Worm (Caenorhabditis elegans): ENCODE results near the gene fmi-1.

fmi-1 gene

ce11 chrV:13009843-13010242 lies 9.0 kb upstream of the fmi-1 start:
- TF ChIP-seq hmg-1.2 (GFP tag; IDR thresholded peaks at IDR 0.05) (peak; percentile 54; the same call in 1 of the 2 replicates), ztf-26 (tag; optimal IDR thresholded peaks at IDR 0.05) (no peak), F57C9.4 (tag; optimal IDR thresholded peaks at IDR 0.05) (no peak), hlh-26 (GFP tag; conservative IDR thresholded peaks at IDR 0.05) (no peak), nhr-80 (tag; optimal IDR thresholded peaks at IDR 0.05) (peak; percentile 13), hlh-12 (tag; optimal IDR thresholded peaks at IDR 0.05) (no peak), lin-40 (tag; optimal IDR thresholded peaks at IDR 0.05) (no peak)

- TF ChIP-seq Y79H2A.3 (GFP tag; conservative IDR thresholded peaks at IDR 0.05) (no peak), let-607 (tag; optimal IDR thresholded peaks at IDR 0.05) (peak; percentile 58 to 92), lir-1 (GFP tag; conservative IDR thresholded peaks at IDR 0.05) (no peak), cebp-2 (GFP tag; IDR thresholded peaks at IDR 0.05) (no peak), hlh-26 (GFP tag; conservative IDR thresholded peaks at IDR 0.05) (no peak), tbp1 (GFP tag; optimal IDR thresholded peaks at IDR 0.05) (peak; percentile 1), zim-3 (tag; optimal IDR thresholded peaks at IDR 0.05) (no peak), unc-62 (GFP tag; optimal IDR thresholded peaks at IDR 0.05) (peak; percentile 22), Y56A3A.18 (GFP tag; IDR thresholded peaks at IDR 0.05) (no peak), ceh-91 (GFP tag; IDR thresholded peaks at IDR 0.05) (no peak), ztf-18 (tag; optimal IDR thresholded peaks at IDR 0.05) (no peak), nhr-80 (tag; optimal IDR thresholded peaks at IDR 0.05) (peak; percentile 69), ceh-79 (tag; optimal IDR thresholded peaks at IDR 0.05) (no peak), nhr-90 (tag; optimal IDR thresholded peaks at IDR 0.05) (no peak), cebp-1 (GFP tag; IDR thresholded peaks at IDR 0.05) (no peak), cebp-1 (tag; optimal IDR thresholded peaks at IDR 0.05) (peak; percentile 23), atf-7 (tag; optimal IDR thresholded peaks at IDR 0.05) (peak; percentile 87), C06A6.2 (GFP tag; conservative IDR thresholded peaks at IDR 0.05) (no peak), egl-44 (GFP tag; IDR thresholded peaks at IDR 0.05) (no peak), lin-54 (GFP tag; optimal IDR thresholded peaks at IDR 0.05) (no peak), sdz-38 (tag; optimal IDR thresholded peaks at IDR 0.05) (no peak), snpc-4 (GFP tag; optimal IDR thresholded peaks at IDR 0.05) (no peak), snpc-4 (tag; optimal IDR thresholded peaks at IDR 0.05) (no peak)
Measured at ce11 chrV:13011904-13012303, 7.0 kb upstream of the fmi-1 start.

ce11 chrV:13013158-13013557 lies 5.7 kb upstream of the fmi-1 start, which contains the start of gene try-10:
try-10 (minus strand) TSS chrV:13013258.
- TF ChIP-seq F37B4.10 (GFP tag; IDR thresholded peaks at IDR 0.05) = no peak
- TF ChIP-seq C17E4.6 (GFP tag; IDR thresholded peaks at IDR 0.05) = no peak
- no peak for TF ChIP-seq ztf-26 (tag; optimal IDR thresholded peaks at IDR 0.05)
- no peak for TF ChIP-seq ceh-91 (GFP tag; IDR thresholded peaks at IDR 0.05)
- no peak for TF ChIP-seq madf-3 (GFP tag; IDR thresholded peaks at IDR 0.05)
- no peak for TF ChIP-seq ztf-6 (GFP tag; IDR thresholded peaks at IDR 0.05)
- TF ChIP-seq lsl-1 (GFP tag; optimal IDR thresholded peaks at IDR 0.05) = no peak
- no peak for TF ChIP-seq hmg-1.2 (GFP tag; IDR thresholded peaks at IDR 0.05)
- TF ChIP-seq mes-4 (tag; optimal IDR thresholded peaks at IDR 0.05) = no peak
- TF ChIP-seq ceh-79 (tag; optimal IDR thresholded peaks at IDR 0.05) = no peak
- no peak for TF ChIP-seq snpc-3.4 (tag; optimal IDR thresholded peaks at IDR 0.05)
- TF ChIP-seq tlf-1 (GFP tag; optimal IDR thresholded peaks at IDR 0.05) = no peak
- TF ChIP-seq nfyb-1 (GFP tag; IDR thresholded peaks at IDR 0.05) = no peak
- no peak for TF ChIP-seq unc-130 (GFP tag; optimal IDR thresholded peaks at IDR 0.05)
- no peak for TF ChIP-seq F22D6.2 (tag; optimal IDR thresholded peaks at IDR 0.05)
